Fruit fly (Drosophila melanogaster) whole organism, prepupa: ENCODE results near the gene noc.

Experiments
- CG10669 ChIP-seq: fragments of 200-800 bp; sonication (Bioruptor generic); optimal IDR thresholded peaks from 3 replicates; lab custom pipeline; 2018; ENCODE audit warnings: missing biosample characterization, mild to moderate bottlenecking, missing genetic modification characterization, moderate library complexity
- CG15336 ChIP-seq: fragments of 200-800 bp; sonication (Bioruptor generic); IDR thresholded peaks from 2 replicates; pipeline ENCODE4 v1.3.6; 2022; ENCODE audit warnings: missing biosample characterization, missing genetic modification characterization
- CG1621 ChIP-seq: fragments of 200-800 bp; sonication (Bioruptor generic); optimal IDR thresholded peaks from 3 replicates; lab custom pipeline; 2018; ENCODE audit warnings: missing biosample characterization, mild to moderate bottlenecking, missing genetic modification characterization
- CG16779 ChIP-seq: fragments of 200-800 bp; sonication (Bioruptor generic); optimal IDR thresholded peaks from 3 replicates; lab custom pipeline; 2017; ENCODE audit warnings: missing biosample characterization, mild to moderate bottlenecking, missing genetic modification characterization
- CG3032 ChIP-seq: fragments of 200-800 bp; optimal IDR thresholded peaks from 2 replicates; lab custom pipeline; 2019; ENCODE audit warnings: missing biosample characterization, mild to moderate bottlenecking, missing genetic modification characterization, moderate library complexity
- CG32006 ChIP-seq: fragments of 200-800 bp; sonication (Bioruptor generic); optimal IDR thresholded peaks from 3 replicates; lab custom pipeline; 2017; ENCODE audit warnings: missing biosample characterization, mild to moderate bottlenecking, missing genetic modification characterization
- CG34406 ChIP-seq: fragments of 200-800 bp; sonication (Bioruptor generic); optimal IDR thresholded peaks from 3 replicates; lab custom pipeline; 2016; ENCODE audit warnings: missing biosample characterization, missing genetic modification characterization
- CG3919 ChIP-seq: fragments of 200-800 bp; sonication (Bioruptor generic); optimal IDR thresholded peaks from 3 replicates; lab custom pipeline; 2016; ENCODE audit warnings: missing biosample characterization, missing genetic modification characterization
- CG4318 ChIP-seq: fragments of 200-800 bp; sonication (Bioruptor generic); optimal IDR thresholded peaks from 3 replicates; lab custom pipeline; 2017; ENCODE audit warnings: missing biosample characterization, mild to moderate bottlenecking, missing genetic modification characterization
- CG6163 ChIP-seq: fragments of 200-800 bp; sonication (Bioruptor generic); IDR thresholded peaks from 3 replicates; pipeline ENCODE4 v1.3.6; 2022; ENCODE audit warnings: missing biosample characterization, missing genetic modification characterization
- CG6276 ChIP-seq: fragments of 200-800 bp; sonication (Bioruptor generic); optimal IDR thresholded peaks from 2 replicates; lab custom pipeline; 2017; ENCODE audit warnings: missing biosample characterization, mild to moderate bottlenecking, missing genetic modification characterization
- CG6792 ChIP-seq: fragments of 200-800 bp; sonication (Bioruptor generic); optimal IDR thresholded peaks from 3 replicates; lab custom pipeline; 2016; ENCODE audit warnings: missing biosample characterization, missing genetic modification characterization
- CG6808 ChIP-seq: fragments of 200-800 bp; sonication (Bioruptor generic); optimal IDR thresholded peaks from 3 replicates; lab custom pipeline; 2017; ENCODE audit warnings: missing biosample characterization, missing genetic modification characterization, mild to moderate bottlenecking, moderate library complexity, missing genetic modification reagents
- CG7368 ChIP-seq: fragments of 200-800 bp; sonication (Bioruptor generic); optimal IDR thresholded peaks from 3 replicates; lab custom pipeline; 2016; ENCODE audit warnings: missing biosample characterization, missing genetic modification characterization
- CG8119 ChIP-seq: fragments of 200-800 bp; sonication (Bioruptor generic); IDR thresholded peaks from 3 replicates; pipeline ENCODE4 v1.3.6; 2022; ENCODE audit warnings: missing biosample characterization, missing genetic modification characterization
- CG8319 ChIP-seq: fragments of 200-800 bp; sonication (Bioruptor generic); optimal IDR thresholded peaks from 3 replicates; lab custom pipeline; 2016; ENCODE audit warnings: missing biosample characterization, missing genetic modification characterization
- CG8632 ChIP-seq: fragments of 200-800 bp; sonication (Bioruptor generic); optimal IDR thresholded peaks from 3 replicates; lab custom pipeline; 2016; ENCODE audit warnings: missing biosample characterization, missing genetic modification characterization
- CG9139 ChIP-seq: fragments of 200-800 bp; sonication (Bioruptor generic); optimal IDR thresholded peaks from 3 replicates; lab custom pipeline; 2017; ENCODE audit warnings: missing biosample characterization, mild to moderate bottlenecking, missing genetic modification characterization
- Eip78C ChIP-seq: fragments of 200-800 bp; sonication (Bioruptor generic); peaks from one replicate; lab custom pipeline; 2016; ENCODE audit warnings: missing biosample characterization, missing genetic modification characterization
- Eip93F ChIP-seq: fragments of 200-800 bp; sonication (Bioruptor generic); optimal IDR thresholded peaks from 2 replicates; lab custom pipeline; 2016; ENCODE audit warnings: missing biosample characterization, mild to moderate bottlenecking, missing genetic modification characterization
- Ets21C ChIP-seq: fragments of 200-800 bp; sonication (Bioruptor generic); optimal IDR thresholded peaks from 3 replicates; lab custom pipeline; 2016; ENCODE audit warnings: missing biosample characterization, missing genetic modification characterization
- Ets96B ChIP-seq: fragments of 200-800 bp; optimal IDR thresholded peaks from 2 replicates; lab custom pipeline; 2019; ENCODE audit warnings: missing biosample characterization, mild to moderate bottlenecking, missing genetic modification characterization, moderate library complexity
- Gug ChIP-seq: fragments of 200-800 bp; sonication (Bioruptor generic); IDR thresholded peaks from 2 replicates; pipeline ENCODE4 v1.3.6; 2022; ENCODE audit warnings: missing biosample characterization, missing genetic modification characterization
- Hr38 ChIP-seq: sonication (Bioruptor generic); optimal IDR thresholded peaks from 2 replicates; lab custom pipeline; 2016; ENCODE audit warnings: missing biosample characterization, missing genetic modification characterization
- Hr39 ChIP-seq: fragments of 200-800 bp; sonication (Bioruptor generic); optimal IDR thresholded peaks from 2 replicates; lab custom pipeline; 2016; ENCODE audit warnings: missing biosample characterization, missing genetic modification characterization
- Hr4 ChIP-seq: fragments of 200-800 bp; sonication (Bioruptor generic); optimal IDR thresholded peaks from 3 replicates; lab custom pipeline; 2016; ENCODE audit warnings: missing biosample characterization, missing genetic modification characterization
- Met ChIP-seq: fragments of 200-800 bp; sonication (Bioruptor generic); optimal IDR thresholded peaks from 3 replicates; lab custom pipeline; 2016; ENCODE audit warnings: missing biosample characterization, missing genetic modification characterization
- OdsH ChIP-seq: fragments of 200-800 bp; sonication (Bioruptor generic); optimal IDR thresholded peaks from 3 replicates; lab custom pipeline; 2016; ENCODE audit warnings: missing biosample characterization, missing genetic modification characterization
- Sox102F ChIP-seq: fragments of 200-800 bp; sonication (Bioruptor generic); optimal IDR thresholded peaks from 2 replicates; lab custom pipeline; 2016; ENCODE audit warnings: missing biosample characterization, mild to moderate bottlenecking, missing genetic modification characterization
- Sox14 ChIP-seq: fragments of 200-800 bp; sonication (Bioruptor generic); optimal IDR thresholded peaks from 3 replicates; lab custom pipeline; 2016; ENCODE audit warnings: missing biosample characterization, missing genetic modification characterization
- Sox15 ChIP-seq: fragments of 200-800 bp; sonication (Bioruptor generic); optimal IDR thresholded peaks from 3 replicates; lab custom pipeline; 2016; ENCODE audit warnings: missing biosample characterization, missing genetic modification characterization
- achi ChIP-seq: fragments of 200-800 bp; sonication (Bioruptor generic); optimal IDR thresholded peaks from 3 replicates; lab custom pipeline; 2016; ENCODE audit warnings: missing biosample characterization, missing genetic modification characterization
- acj6 ChIP-seq: fragments of 200-800 bp; sonication (Bioruptor generic); optimal IDR thresholded peaks from 3 replicates; lab custom pipeline; 2016; ENCODE audit warnings: missing biosample characterization, missing genetic modification characterization
- dac ChIP-seq: fragments of 200-800 bp; sonication (Bioruptor generic); optimal IDR thresholded peaks from 2 replicates; lab custom pipeline; 2017; ENCODE audit warnings: missing biosample characterization, mild to moderate bottlenecking, missing genetic modification characterization
- eg ChIP-seq: fragments of 200-800 bp; sonication (Bioruptor generic); IDR thresholded peaks from 3 replicates; pipeline ENCODE4 v1.3.6; 2022; ENCODE audit warnings: missing biosample characterization, missing genetic modification characterization
- esn ChIP-seq: fragments of 200-800 bp; sonication (Bioruptor generic); optimal IDR thresholded peaks from 2 replicates; lab custom pipeline; 2016; ENCODE audit warnings: missing biosample characterization, mild to moderate bottlenecking, missing genetic modification characterization, moderate library complexity
- fd59A ChIP-seq: fragments of 200-800 bp; sonication (Bioruptor generic); optimal IDR thresholded peaks from 2 replicates; lab custom pipeline; 2017; ENCODE audit warnings: missing biosample characterization, mild to moderate bottlenecking, missing genetic modification characterization, missing genetic modification reagents
- fkh ChIP-seq: fragments of 200-800 bp; sonication (Bioruptor generic); optimal IDR thresholded peaks from 3 replicates; lab custom pipeline; 2017; ENCODE audit warnings: missing biosample characterization, mild to moderate bottlenecking, missing genetic modification characterization, moderate library complexity
- net ChIP-seq: fragments of 200-800 bp; sonication (Bioruptor generic); optimal IDR thresholded peaks from 3 replicates; lab custom pipeline; 2016; ENCODE audit warnings: missing biosample characterization, missing genetic modification characterization
- pdm3 ChIP-seq: fragments of 200-800 bp; sonication (Bioruptor generic); optimal IDR thresholded peaks from 3 replicates; lab custom pipeline; 2016; ENCODE audit warnings: missing biosample characterization, missing genetic modification characterization
- salr ChIP-seq, 2 experiments: fragments of 200-800 bp; sonication (Bioruptor generic); optimal IDR thresholded peaks; 3 replicates each; lab custom pipeline; 2016 to 2018; ENCODE audit warnings: missing biosample characterization in 2 of 2, missing genetic modification characterization in 2 of 2, mild to moderate bottlenecking in 1 of 2
- spab ChIP-seq: fragments of 200-800 bp; sonication (Bioruptor generic); optimal IDR thresholded peaks from 2 replicates; lab custom pipeline; 2017; ENCODE audit warnings: missing biosample characterization, mild to moderate bottlenecking, missing genetic modification characterization, missing genetic modification reagents
- svp ChIP-seq: fragments of 200-800 bp; sonication (Bioruptor generic); peaks from one replicate; lab custom pipeline; 2016; ENCODE audit warnings: missing biosample characterization, missing genetic modification characterization
- topi ChIP-seq: fragments of 200-800 bp; sonication (Bioruptor generic); optimal IDR thresholded peaks from 3 replicates; lab custom pipeline; 2016; ENCODE audit warnings: missing biosample characterization, missing genetic modification characterization
- vri ChIP-seq: fragments of 200-800 bp; sonication (Bioruptor generic); optimal IDR thresholded peaks from 3 replicates; lab custom pipeline; 2016; ENCODE audit warnings: missing biosample characterization, mild to moderate bottlenecking, missing genetic modification characterization

Gene noc

dm6 chr2L:14500383-14500782, 9.7 kb downstream of the noc start (continued):
- TF ChIP-seq Sox15 (no peak), svp (no peak), CG8319 (GFP tag; lab: Kevin White, UChicago) (no peak), OdsH (peak; percentile 23), CG34406 (GFP tag; lab: Kevin White, UChicago) (no peak), Ets96B (tag; lab: Kevin White, UChicago) (peak; percentile 23), CG16779 (tag; lab: Kevin White, UChicago) (no peak), esn (peak; percentile 49), pdm3 (peak; percentile 32), salr (GFP tag; optimal IDR thresholded peaks at IDR 0.05; lab: Kevin White, UChicago) (no peak), CG6792 (GFP tag; lab: Kevin White, UChicago) (no peak), Gug (GFP tag; lab: Robert Waterston, UW) (no peak), vri (GFP tag; lab: Kevin White, UChicago) (peak; percentile 18), Hr38 (GFP tag; lab: Kevin White, UChicago) (no peak), CG4318 (GFP tag; lab: Kevin White, UChicago) (no peak), Ets21C (GFP tag; lab: Kevin White, UChicago) (no peak), CG3032 (peak; percentile 5), Eip93F (GFP tag; lab: Kevin White, UChicago) (no peak), eg (GFP tag; lab: Robert Waterston, UW) (no peak), CG1621 (tag; lab: Kevin White, UChicago) (no peak), Hr4 (GFP tag; lab: Kevin White, UChicago) (no peak), Hr39 (GFP tag; lab: Kevin White, UChicago) (peak; percentile 1), CG15336 (no peak), CG6808 (GFP tag; lab: Kevin White, UChicago) (peak; percentile 2), topi (GFP tag; lab: Kevin White, UChicago) (no peak), Eip78C (GFP tag; lab: Kevin White, UChicago) (peak; percentile 56), CG6163 (GFP tag; lab: Robert Waterston, UW) (0 out of 3 replicates have a peak, but pooled peaks have one; percentile 21), CG8632 (GFP tag; lab: Kevin White, UChicago) (peak; percentile 49), CG7368 (GFP tag; lab: Kevin White, UChicago) (no peak), fd59A (GFP tag; lab: Kevin White, UChicago) (no peak), dac (no peak), Sox102F (GFP tag; lab: Kevin White, UChicago) (peak; percentile 8), CG6276 (GFP tag; lab: Kevin White, UChicago) (no peak)

DNA sequence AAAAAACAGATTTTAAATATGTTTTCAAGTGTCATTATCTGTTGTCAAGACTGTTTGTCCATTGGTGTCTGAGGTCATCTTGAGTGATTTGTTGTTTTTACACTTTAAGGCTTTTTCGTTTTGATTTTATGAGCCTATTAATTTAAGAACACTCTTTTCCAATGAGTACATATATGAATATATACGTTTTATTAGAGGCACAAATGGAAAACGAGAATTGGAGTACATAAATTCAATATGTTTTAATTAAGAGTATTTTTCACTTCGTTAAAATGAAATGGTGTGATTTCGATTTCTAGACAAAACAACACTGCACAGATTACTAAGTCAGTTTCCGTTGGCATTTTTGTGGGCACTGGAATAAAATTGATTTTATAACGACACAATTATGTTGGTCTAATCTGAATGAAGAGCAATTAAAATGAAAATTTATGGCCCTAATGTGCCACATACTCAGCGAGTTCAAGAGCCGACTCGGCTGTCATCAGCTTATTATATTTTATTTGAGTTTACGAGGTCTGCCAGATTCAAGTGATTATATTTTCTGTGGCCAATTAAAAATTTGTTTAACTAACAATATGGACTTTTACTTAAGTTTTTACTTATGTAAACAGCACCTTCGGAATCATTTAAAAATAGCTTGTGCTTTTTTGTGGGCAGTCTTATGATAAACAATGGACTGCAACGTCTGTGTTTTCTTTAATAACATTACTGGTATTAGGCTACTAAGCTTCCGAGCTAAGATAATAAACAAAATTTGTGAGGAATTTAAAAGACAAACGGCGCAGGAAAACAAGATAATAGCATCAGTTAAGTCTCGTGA, 10.7 kb downstream of the noc start:
- TF ChIP-seq fkh (peak; percentile 57), svp (peak; percentile 64), CG3919 (GFP tag; lab: Kevin White, UChicago) (no peak)

DNA sequence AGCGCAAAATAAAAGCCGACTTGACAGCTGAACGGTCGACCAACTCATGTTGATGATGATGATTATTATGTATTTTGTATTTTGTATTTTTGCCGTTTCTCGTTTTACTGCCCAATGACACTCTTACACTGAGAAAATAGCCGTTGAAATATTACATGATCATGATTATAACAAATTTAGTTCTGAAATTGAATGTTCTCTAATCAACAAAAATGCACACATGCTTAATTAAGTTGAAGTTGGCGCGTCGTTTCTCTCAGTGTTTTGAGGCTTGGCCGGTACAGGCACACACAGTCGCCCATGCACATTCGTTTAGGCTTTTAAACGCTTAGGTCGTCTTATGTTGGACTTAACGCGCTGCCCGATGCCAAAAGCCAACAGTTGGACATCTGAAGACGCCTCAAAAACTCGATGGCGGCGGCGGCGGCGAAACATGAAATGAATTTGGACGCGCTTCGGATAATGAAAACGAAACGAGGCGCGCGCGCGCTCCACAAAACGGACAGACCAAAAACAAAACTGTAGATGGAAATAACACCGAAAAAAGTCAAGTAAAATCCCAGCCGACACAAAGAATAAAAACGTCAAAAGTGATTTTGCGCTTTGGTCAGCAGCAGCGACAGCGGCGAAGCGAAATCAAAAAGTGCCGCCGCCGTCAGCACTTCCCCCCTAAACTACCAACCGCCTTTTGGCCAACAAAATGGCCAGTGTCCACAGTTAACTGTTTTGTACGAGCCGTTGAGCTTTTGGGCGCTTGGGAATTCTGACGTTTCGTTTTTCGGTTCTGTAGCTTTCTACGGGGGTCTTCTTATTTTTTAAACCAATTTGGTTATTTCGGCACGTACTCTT, 12.1 kb downstream of the noc start:
- TF ChIP-seq net (GFP tag; lab: Kevin White, UChicago): peak; percentile 85
- peak; percentile 93 for TF ChIP-seq svp
- TF ChIP-seq CG4318 (GFP tag; lab: Kevin White, UChicago): peak; percentile 62
- peak; percentile 82 for TF ChIP-seq CG8119 (GFP tag; lab: Robert Waterston, UW)
- TF ChIP-seq Ets96B (tag; lab: Kevin White, UChicago): peak; percentile 67
- peak; percentile 80 for TF ChIP-seq CG32006 (GFP tag; lab: Kevin White, UChicago)
- TF ChIP-seq CG9139 (GFP tag; lab: Kevin White, UChicago): peak; percentile 23
- peak; percentile 90 for TF ChIP-seq esn
- TF ChIP-seq Met (GFP tag; lab: Kevin White, UChicago): peak; percentile 90
- peak; percentile 77 for TF ChIP-seq Gug (GFP tag; lab: Robert Waterston, UW)
- peak; percentile 82 for TF ChIP-seq Sox14 (GFP tag; lab: Kevin White, UChicago)
- TF ChIP-seq CG15336: peak; percentile 83
- TF ChIP-seq achi: peak; percentile 79
- peak; percentile 79 for TF ChIP-seq CG10669 (GFP tag; lab: Kevin White, UChicago)
- peak; percentile 73 for TF ChIP-seq CG1621 (tag; lab: Kevin White, UChicago)
- TF ChIP-seq Hr38 (GFP tag; lab: Kevin White, UChicago): no peak
- TF ChIP-seq spab (GFP tag; lab: Kevin White, UChicago): peak; percentile 74
- peak; percentile 75 for TF ChIP-seq CG6276 (GFP tag; lab: Kevin White, UChicago)
- peak; percentile 86 for TF ChIP-seq acj6
- TF ChIP-seq CG8319 (GFP tag; lab: Kevin White, UChicago): peak; percentile 82
